Worm (Caenorhabditis elegans) whole organism, L1 larva: ENCODE results near the gene msp-81.

Source experiments
- C34B4.2 ChIP-seq: sonication (generic microtip); optimal IDR thresholded peaks from 2 replicates; lab custom pipeline; 2017; ENCODE audit warnings: mild to moderate bottlenecking, missing genetic modification characterization, missing compliant biosample characterization
- F16B12.6 ChIP-seq: fragments of 150-350 bp; optimal IDR thresholded peaks from 2 replicates; lab custom pipeline; 2014; ENCODE audit warnings: missing biosample characterization, missing genetic modification characterization
- aly-2 ChIP-seq: fragments of 150-350 bp; optimal IDR thresholded peaks from 2 replicates; lab custom pipeline; 2014; ENCODE audit warnings: missing biosample characterization, missing genetic modification characterization
- ceh-82 ChIP-seq, 3 experiments: fragments of 150-350 bp in 1 of 3; sonication (generic microtip) in 2 of 3; optimal IDR thresholded peaks; 2 replicates each; lab custom pipeline; 2014 to 2017; ENCODE audit warnings: missing biosample characterization in 3 of 3, missing genetic modification characterization in 3 of 3
- ceh-90 ChIP-seq: sonication (generic microtip); optimal IDR thresholded peaks from 2 replicates; lab custom pipeline; 2016; ENCODE audit warnings: missing genetic modification characterization, missing compliant biosample characterization
- ces-1 ChIP-seq: fragments of 150-350 bp; optimal IDR thresholded peaks from 2 replicates; lab custom pipeline; 2014; ENCODE audit warnings: missing biosample characterization, missing genetic modification reagents, missing genetic modification characterization
- dsc-1 ChIP-seq: sonication (generic microtip); optimal IDR thresholded peaks from 2 replicates; lab custom pipeline; 2016; ENCODE audit warnings: mild to moderate bottlenecking, missing genetic modification characterization, missing compliant biosample characterization
- efl-1 ChIP-seq, 4 experiments: fragments of 150-350 bp; optimal IDR thresholded peaks in 3 of 4; peaks in 1 of 4; 1 replicate in 1 of 4; 2 replicates in 3 of 4; lab custom pipeline; 2014; ENCODE audit warnings: missing biosample characterization in 2 of 4, missing genetic modification characterization in 2 of 4, missing genetic modification reagents in 2 of 4
- egl-13 ChIP-seq: sonication (generic microtip); optimal IDR thresholded peaks from 2 replicates; lab custom pipeline; 2016; ENCODE audit warnings: missing genotype, missing genetic modification reagents, missing genetic modification characterization, missing compliant biosample characterization
- egl-27 ChIP-seq, 2 experiments: fragments of 150-350 bp in 1 of 2; sonication (generic microtip); optimal IDR thresholded peaks; 3 replicates each; lab custom pipeline; 2017 to 2018; ENCODE audit warnings: missing biosample characterization in 2 of 2, missing genetic modification characterization in 2 of 2, missing genetic modification reagents in 2 of 2
- elt-3 ChIP-seq, 6 experiments: fragments of 150-350 bp in 1 of 6; sonication (generic microtip); optimal IDR thresholded peaks; 2 replicates each; lab custom pipeline; 2017 to 2018; ENCODE audit warnings: missing biosample characterization in 6 of 6, missing genetic modification characterization in 6 of 6, inconsistent platforms in 1 of 6
- fkh-10 ChIP-seq: sonication (generic microtip); optimal IDR thresholded peaks from 2 replicates; lab custom pipeline; 2017; ENCODE audit warnings: missing biosample characterization, missing genetic modification reagents, missing genetic modification characterization
- fkh-8 ChIP-seq: sonication (generic microtip); optimal IDR thresholded peaks from 2 replicates; lab custom pipeline; 2016; ENCODE audit warnings: mild to moderate bottlenecking, missing genetic modification characterization, missing compliant biosample characterization
- fos-1 ChIP-seq: fragments of 150-350 bp; optimal IDR thresholded peaks from 2 replicates; lab custom pipeline; 2014; ENCODE audit warnings: missing biosample characterization, missing genetic modification characterization
- hlh-17 ChIP-seq: fragments of 200-800 bp; sonication (Bioruptor generic); optimal IDR thresholded peaks from 2 replicates; lab custom pipeline; 2018; ENCODE audit warnings: missing genetic modification characterization, mild to moderate bottlenecking, missing compliant biosample characterization, moderate library complexity, borderline replicate concordance
- hpl-2 ChIP-seq: fragments of 150-350 bp; optimal IDR thresholded peaks from 2 replicates; lab custom pipeline; 2014; ENCODE audit warnings: missing biosample characterization, missing genetic modification reagents, missing genetic modification characterization
- isw-1 ChIP-seq: fragments of 200-800 bp; sonication (Bioruptor generic); IDR thresholded peaks from 2 replicates; pipeline ENCODE4 v1.3.6; 2022; ENCODE audit warnings: missing genetic modification characterization, missing compliant biosample characterization
- lin-13 ChIP-seq: fragments of 150-350 bp; optimal IDR thresholded peaks from 2 replicates; lab custom pipeline; 2014; ENCODE audit warnings: missing biosample characterization, missing genetic modification reagents, missing genetic modification characterization
- lin-35 ChIP-seq, 2 experiments: fragments of 150-350 bp; optimal IDR thresholded peaks; 2 replicates each; lab custom pipeline; 2014; ENCODE audit warnings: missing biosample characterization in 2 of 2, missing genetic modification characterization in 2 of 2, missing genetic modification reagents in 2 of 2
- lin-39 ChIP-seq: fragments of 150-350 bp; optimal IDR thresholded peaks from 2 replicates; lab custom pipeline; 2014; ENCODE audit warnings: missing biosample characterization, missing genetic modification reagents, missing genetic modification characterization
- lir-3 ChIP-seq: sonication (generic microtip); optimal IDR thresholded peaks from 2 replicates; lab custom pipeline; 2016; ENCODE audit warnings: mild to moderate bottlenecking, missing genetic modification characterization, moderate library complexity, missing compliant biosample characterization; ENCODE audit not compliant: poor library complexity
- lsy-2 ChIP-seq, 2 experiments: fragments of 150-350 bp; optimal IDR thresholded peaks; 2 replicates each; lab custom pipeline; 2014; ENCODE audit warnings: missing biosample characterization in 2 of 2, missing genetic modification characterization in 2 of 2
- mdl-1 ChIP-seq, 2 experiments: fragments of 150-350 bp; optimal IDR thresholded peaks; 2 replicates each; lab custom pipeline; 2014 to 2017; ENCODE audit warnings: missing biosample characterization in 2 of 2, missing genetic modification characterization in 2 of 2, inconsistent platforms in 1 of 2
- mef-2 ChIP-seq: fragments of 150-350 bp; optimal IDR thresholded peaks from 2 replicates; lab custom pipeline; 2014; ENCODE audit warnings: missing biosample characterization, missing genetic modification characterization
- mep-1 ChIP-seq: fragments of 150-350 bp; optimal IDR thresholded peaks from 2 replicates; lab custom pipeline; 2014; ENCODE audit warnings: missing biosample characterization, missing genetic modification characterization
- nhr-19 ChIP-seq: fragments of 200-800 bp; sonication (Bioruptor generic); conservative IDR thresholded peaks from 2 replicates; pipeline ENCODE4 v1.3.6; 2022; ENCODE audit warnings: missing genetic modification characterization, missing compliant biosample characterization
- nhr-20 ChIP-seq: sonication (generic microtip); optimal IDR thresholded peaks from 2 replicates; lab custom pipeline; 2016; ENCODE audit warnings: mild to moderate bottlenecking, missing genetic modification characterization, missing compliant biosample characterization
- nhr-237 ChIP-seq: fragments of 150-350 bp; optimal IDR thresholded peaks from 2 replicates; lab custom pipeline; 2014; ENCODE audit warnings: missing biosample characterization, missing genetic modification characterization
- nhr-28 ChIP-seq: fragments of 150-350 bp; optimal IDR thresholded peaks from 2 replicates; lab custom pipeline; 2014; ENCODE audit warnings: missing biosample characterization, missing genetic modification characterization
- nhr-47 ChIP-seq: sonication (generic microtip); optimal IDR thresholded peaks from 2 replicates; lab custom pipeline; 2016; ENCODE audit warnings: mild to moderate bottlenecking, missing genetic modification characterization, moderate library complexity, missing compliant biosample characterization
- nhr-71 ChIP-seq: sonication (generic microtip); optimal IDR thresholded peaks from 2 replicates; lab custom pipeline; 2016; ENCODE audit warnings: mild to moderate bottlenecking, missing genetic modification characterization, moderate library complexity, missing compliant biosample characterization
- nhr-76 ChIP-seq: sonication (generic microtip); optimal IDR thresholded peaks from 2 replicates; lab custom pipeline; 2017; ENCODE audit warnings: missing biosample characterization, missing genetic modification characterization
- nhr-90 ChIP-seq: sonication (generic microtip); optimal IDR thresholded peaks from 2 replicates; lab custom pipeline; 2016; ENCODE audit warnings: mild to moderate bottlenecking, missing genetic modification characterization, missing compliant biosample characterization; ENCODE audit not compliant: poor library complexity
- pag-3 ChIP-seq: sonication (generic microtip); optimal IDR thresholded peaks from 2 replicates; lab custom pipeline; 2017; ENCODE audit warnings: missing genetic modification characterization, mild to moderate bottlenecking, missing compliant biosample characterization, antibody characterized with exemption, borderline replicate concordance; ENCODE audit not compliant: insufficient read depth
- skn-1 ChIP-seq: fragments of 150-350 bp; optimal IDR thresholded peaks from 2 replicates; lab custom pipeline; 2014; ENCODE audit warnings: missing biosample characterization, missing genetic modification characterization
- snpc-4 ChIP-seq: fragments of 150-350 bp; optimal IDR thresholded peaks from 2 replicates; lab custom pipeline; 2014; ENCODE audit warnings: missing biosample characterization, missing genetic modification characterization
- sox-4 ChIP-seq: sonication (generic microtip); optimal IDR thresholded peaks from 2 replicates; lab custom pipeline; 2016; ENCODE audit warnings: missing genetic modification characterization, missing compliant biosample characterization
- sptf-1 ChIP-seq: fragments of 150-350 bp; optimal IDR thresholded peaks from 2 replicates; lab custom pipeline; 2014; ENCODE audit warnings: missing biosample characterization, missing genetic modification characterization
- swsn-7 ChIP-seq: sonication (generic microtip); optimal IDR thresholded peaks from 2 replicates; lab custom pipeline; 2016; ENCODE audit warnings: missing genetic modification characterization, missing compliant biosample characterization
- tlp-1 ChIP-seq: fragments of 150-350 bp; optimal IDR thresholded peaks from 2 replicates; lab custom pipeline; 2014; ENCODE audit warnings: missing biosample characterization, missing genetic modification characterization
- unc-30 ChIP-seq: sonication (generic microtip); optimal IDR thresholded peaks from 2 replicates; lab custom pipeline; 2017; ENCODE audit warnings: missing biosample characterization, missing genetic modification characterization
- xbp-1 ChIP-seq: sonication (generic microtip); optimal IDR thresholded peaks from 2 replicates; lab custom pipeline; 2016; ENCODE audit warnings: missing genetic modification characterization, missing compliant biosample characterization
- zip-4 ChIP-seq: fragments of 200-800 bp; sonication (Bioruptor generic); optimal IDR thresholded peaks from 2 replicates; lab custom pipeline; 2018; ENCODE audit warnings: mild to moderate bottlenecking, missing genetic modification characterization, moderate library complexity, missing compliant biosample characterization
- ztf-11 ChIP-seq, 2 experiments: sonication (generic microtip); optimal IDR thresholded peaks; 2 replicates each; lab custom pipeline; 2016 to 2017; ENCODE audit warnings: missing genetic modification characterization in 2 of 2, missing biosample characterization in 1 of 2, missing compliant biosample characterization in 1 of 2
- ztf-4 ChIP-seq: fragments of 150-350 bp; optimal IDR thresholded peaks from 2 replicates; lab custom pipeline; 2014; ENCODE audit warnings: missing biosample characterization, missing genetic modification characterization

msp-81 gene

DNA sequence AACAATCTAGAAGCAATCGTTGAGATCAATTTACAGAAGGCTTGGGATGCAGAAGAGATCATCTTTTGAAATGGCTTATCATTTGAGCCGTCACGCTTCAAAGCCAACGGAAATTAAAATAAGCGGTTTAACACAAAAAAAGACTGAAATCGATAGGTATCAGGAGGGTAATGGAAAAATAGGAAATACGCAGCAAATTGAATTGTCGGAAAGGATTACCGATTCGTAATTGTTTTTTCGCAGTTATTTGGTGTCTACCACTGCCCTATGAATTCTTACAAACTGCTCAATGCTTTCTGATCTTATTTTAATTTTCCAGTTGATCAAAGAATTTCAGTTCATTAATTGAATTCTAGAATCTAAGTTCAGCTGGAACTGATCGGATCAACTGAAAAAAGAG lies 24.7 kb downstream of the msp-81 start:
- TF ChIP-seq dsc-1 (tag; lab: Kevin White, UChicago) (peak; percentile 68), nhr-90 (tag; lab: Kevin White, UChicago) (no peak), nhr-71 (tag; lab: Kevin White, UChicago) (peak; percentile 53), ztf-4 (tag; lab: Kevin White, UChicago) (no peak), fkh-8 (tag; lab: Kevin White, UChicago) (peak; percentile 63), F16B12.6 (tag; lab: Kevin White, UChicago) (no peak), mep-1 (tag; lab: Kevin White, UChicago) (no peak), nhr-47 (tag; lab: Kevin White, UChicago) (peak; percentile 26), egl-27 (tag; optimal IDR thresholded peaks at IDR 0.05; lab: Kevin White, UChicago) (no peak), unc-30 (tag; lab: Kevin White, UChicago) (peak; percentile 16)

- no peak for TF ChIP-seq efl-1 (optimal IDR thresholded peaks at IDR 0.05; lab: Kevin White, UChicago)
- no peak for TF ChIP-seq efl-1 (GFP tag; optimal IDR thresholded peaks at IDR 0.05 in 1 of 2; lab: Kevin White, UChicago)
- TF ChIP-seq snpc-4 (tag; lab: Kevin White, UChicago): no peak
- no peak for TF ChIP-seq mdl-1 (tag; optimal IDR thresholded peaks at IDR 0.05; lab: Kevin White, UChicago)
- TF ChIP-seq nhr-19 (GFP tag; lab: Robert Waterston, UW): no peak
- no peak for TF ChIP-seq isw-1
- TF ChIP-seq mep-1 (tag; lab: Kevin White, UChicago): no peak
- no peak for TF ChIP-seq xbp-1 (tag; lab: Kevin White, UChicago)
- no peak for TF ChIP-seq lin-35 (GFP tag; optimal IDR thresholded peaks at IDR 0.05; lab: Kevin White, UChicago)
- peak; percentile 71 for TF ChIP-seq dsc-1 (tag; lab: Kevin White, UChicago)
- TF ChIP-seq swsn-7 (tag; lab: Kevin White, UChicago): no peak
- no peak for TF ChIP-seq aly-2 (tag; lab: Kevin White, UChicago)
- TF ChIP-seq nhr-71 (tag; lab: Kevin White, UChicago): peak; percentile 31
- no peak for TF ChIP-seq egl-27 (tag; optimal IDR thresholded peaks at IDR 0.05; lab: Kevin White, UChicago)
- no peak for TF ChIP-seq lin-13 (GFP tag; lab: Kevin White, UChicago)
- TF ChIP-seq nhr-76: no peak
- TF ChIP-seq sox-4: peak; percentile 31
- no peak for TF ChIP-seq egl-13 (tag; lab: Kevin White, UChicago)
- no peak for TF ChIP-seq fos-1
- TF ChIP-seq fkh-10 (GFP tag; lab: Kevin White, UChicago): no peak
- TF ChIP-seq F16B12.6 (tag; lab: Kevin White, UChicago): no peak
- no peak for TF ChIP-seq nhr-28
- peak; percentile 68 for TF ChIP-seq fkh-8 (tag; lab: Kevin White, UChicago)
- TF ChIP-seq ztf-11 (tag; optimal IDR thresholded peaks at IDR 0.05; lab: Kevin White, UChicago): no peak
- TF ChIP-seq lin-39 (tag; lab: Kevin White, UChicago): no peak
- no peak for TF ChIP-seq lsy-2 (tag; optimal IDR thresholded peaks at IDR 0.05; lab: Kevin White, UChicago)
- TF ChIP-seq nhr-47 (tag; lab: Kevin White, UChicago): peak; percentile 26
- no peak for TF ChIP-seq nhr-20
- TF ChIP-seq skn-1 (tag; lab: Kevin White, UChicago): no peak
- no peak for TF ChIP-seq ceh-82 (tag; optimal IDR thresholded peaks at IDR 0.05; lab: Kevin White, UChicago)
- no peak for TF ChIP-seq pag-3 (tag; lab: Kevin White, UChicago)
- TF ChIP-seq zip-4 (GFP tag; lab: Kevin White, UChicago): no peak
Measured at ce11 chrIV:9810633-9811032, 25.6 kb downstream of the msp-81 start, which contains the start of gene dct-15. Gene dct-15, minus strand, starts transcription at chrIV:9810733.

DNA sequence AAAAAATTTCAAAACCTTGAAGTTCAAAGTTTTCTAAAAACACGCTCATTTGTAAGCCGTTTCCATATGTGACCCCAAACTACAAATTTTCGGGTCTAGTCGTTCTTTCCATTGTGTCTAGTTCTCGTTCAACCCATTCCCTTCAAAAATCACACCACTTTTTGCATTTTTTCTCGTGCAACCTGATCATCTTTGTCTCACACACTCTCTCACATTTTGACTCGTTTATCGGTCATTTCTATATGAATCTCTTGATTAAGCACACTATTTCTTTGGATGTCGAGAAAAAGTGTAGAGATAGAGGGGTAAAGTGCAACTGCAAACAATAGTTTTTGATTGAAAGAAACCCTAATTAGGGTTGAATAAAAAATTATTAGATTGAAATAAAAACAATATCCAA lies 32.7 kb downstream of the msp-81 start:
- peak; percentile 90 for TF ChIP-seq nhr-20
- TF ChIP-seq egl-27 (tag; optimal IDR thresholded peaks at IDR 0.05; lab: Kevin White, UChicago): no peak
- TF ChIP-seq mdl-1 (tag; optimal IDR thresholded peaks at IDR 0.05; lab: Kevin White, UChicago): peak in 1 of 2 experiments; percentile 47
- TF ChIP-seq isw-1: no peak
- no peak for TF ChIP-seq sptf-1
- TF ChIP-seq ces-1 (GFP tag; lab: Kevin White, UChicago): no peak
- TF ChIP-seq mef-2 (tag; lab: Kevin White, UChicago): no peak
- TF ChIP-seq aly-2 (tag; lab: Kevin White, UChicago): peak; percentile 62
- peak; percentile 64 for TF ChIP-seq fos-1
- no peak for TF ChIP-seq ceh-90 (tag; lab: Kevin White, UChicago)
- peak in 3 of 6 experiments; percentile 5 to 56 (median 33) for TF ChIP-seq elt-3 (tag; optimal IDR thresholded peaks at IDR 0.05; lab: Kevin White, UChicago)
- TF ChIP-seq egl-13 (tag; lab: Kevin White, UChicago): no peak
- no peak for TF ChIP-seq hpl-2 (GFP tag; lab: Kevin White, UChicago)
- peak; percentile 15 for TF ChIP-seq lin-13 (GFP tag; lab: Kevin White, UChicago)
- TF ChIP-seq lin-39 (tag; lab: Kevin White, UChicago): no peak
- no peak for TF ChIP-seq hlh-17 (GFP tag; lab: Kevin White, UChicago)
- peak; percentile 34 for TF ChIP-seq lir-3 (tag; lab: Kevin White, UChicago)
- no peak for TF ChIP-seq unc-30 (tag; lab: Kevin White, UChicago)
- TF ChIP-seq fkh-8 (tag; lab: Kevin White, UChicago): no peak
- peak; percentile 39 to 54 for TF ChIP-seq efl-1 (optimal IDR thresholded peaks at IDR 0.05; lab: Kevin White, UChicago)
- TF ChIP-seq efl-1 (GFP tag; optimal IDR thresholded peaks at IDR 0.05 in 1 of 2; lab: Kevin White, UChicago): peak; percentile 34 to 94
- TF ChIP-seq nhr-237 (tag; lab: Kevin White, UChicago): peak; percentile 2
- no peak for TF ChIP-seq C34B4.2
- TF ChIP-seq ztf-11 (tag; optimal IDR thresholded peaks at IDR 0.05; lab: Kevin White, UChicago): no peak
- TF ChIP-seq tlp-1 (tag; lab: Kevin White, UChicago): no peak
